Worm (Caenorhabditis elegans) whole organism, L4 larva: Measurements from ENCODE around the gene cwp-3.

Source experiments
- D1046.2 ChIP-seq: fragments of 200-800 bp; sonication (Bioruptor generic); IDR thresholded peaks from 2 replicates; pipeline ENCODE4 v1.3.6; 2022; ENCODE audit warnings: missing genetic modification characterization, missing compliant biosample characterization
- F10B5.3 ChIP-seq: sonication (generic microtip); optimal IDR thresholded peaks from 2 replicates; lab custom pipeline; 2016; ENCODE audit warnings: mild to moderate bottlenecking, missing genetic modification characterization, missing compliant biosample characterization
- R02D3.7 ChIP-seq: fragments of 150-350 bp; sonication (generic microtip); optimal IDR thresholded peaks from 3 replicates; lab custom pipeline; 2014; ENCODE audit warnings: missing biosample characterization, missing genetic modification characterization
- T20F7.1 ChIP-seq: fragments of 200-800 bp; sonication (Bioruptor generic); optimal IDR thresholded peaks from 2 replicates; lab custom pipeline; 2018; ENCODE audit warnings: mild to moderate bottlenecking, missing genetic modification characterization, missing compliant biosample characterization
- Y105C5A.15 ChIP-seq: fragments of 200-800 bp; sonication (Bioruptor generic); IDR thresholded peaks from 2 replicates; pipeline ENCODE4 v1.3.6; 2022; ENCODE audit warnings: missing genetic modification characterization, missing compliant biosample characterization
- Y5F2A.4 ChIP-seq: fragments of 200-800 bp; sonication (Bioruptor generic); optimal IDR thresholded peaks from 2 replicates; lab custom pipeline; 2018; ENCODE audit warnings: mild to moderate bottlenecking, missing genetic modification characterization, missing compliant biosample characterization
- aha-1 ChIP-seq: fragments of 150-350 bp; peaks from one replicate; lab custom pipeline; 2014; ENCODE audit warnings: missing biosample characterization, missing genetic modification characterization
- ama-1 ChIP-seq: fragments of 150-350 bp; optimal IDR thresholded peaks from 2 replicates; lab custom pipeline; 2014; ENCODE audit warnings: inconsistent platforms, mixed read lengths
- ceh-20 ChIP-seq: fragments of 200-800 bp; sonication (Bioruptor generic); IDR thresholded peaks from 2 replicates; pipeline ENCODE4 v1.3.6; 2022; ENCODE audit warnings: missing genetic modification reagents, missing genetic modification characterization, missing compliant biosample characterization
- ceh-32 ChIP-seq: sonication (generic microtip); optimal IDR thresholded peaks from 2 replicates; lab custom pipeline; 2016; ENCODE audit warnings: mild to moderate bottlenecking, missing genetic modification characterization, missing compliant biosample characterization; ENCODE audit not compliant: poor library complexity
- ceh-82 ChIP-seq: sonication (generic microtip); optimal IDR thresholded peaks from 2 replicates; lab custom pipeline; 2017; ENCODE audit warnings: missing biosample characterization, missing genetic modification characterization
- cey-2 ChIP-seq: sonication (generic microtip); optimal IDR thresholded peaks from 3 replicates; lab custom pipeline; 2017; ENCODE audit warnings: missing genetic modification characterization, mild to moderate bottlenecking, missing compliant biosample characterization, antibody characterized with exemption, borderline replicate concordance; ENCODE audit not compliant: insufficient read depth
- dmd-6 ChIP-seq: fragments of 200-800 bp; sonication (Bioruptor generic); IDR thresholded peaks from 2 replicates; pipeline ENCODE4 v1.3.6; 2022; ENCODE audit warnings: missing genetic modification reagents, missing genetic modification characterization, missing compliant biosample characterization
- dpl-1 ChIP-seq: fragments of 150-350 bp; optimal IDR thresholded peaks from 2 replicates; lab custom pipeline; 2014; ENCODE audit warnings: missing biosample characterization, missing genetic modification reagents, missing genetic modification characterization
- fkh-10 ChIP-seq: fragments of 150-350 bp; optimal IDR thresholded peaks from 2 replicates; lab custom pipeline; 2014; ENCODE audit warnings: missing biosample characterization, missing genetic modification reagents, missing genetic modification characterization
- fos-1 ChIP-seq: fragments of 150-350 bp; optimal IDR thresholded peaks from 2 replicates; lab custom pipeline; 2014; ENCODE audit warnings: missing biosample characterization, missing genetic modification characterization
- hlh-11 ChIP-seq: fragments of 200-800 bp; sonication (Bioruptor generic); optimal IDR thresholded peaks from 2 replicates; lab custom pipeline; 2018; ENCODE audit warnings: mild to moderate bottlenecking, missing genetic modification characterization, missing compliant biosample characterization
- hlh-30 ChIP-seq: sonication (generic microtip); optimal IDR thresholded peaks from 2 replicates; lab custom pipeline; 2017; ENCODE audit warnings: antibody characterized with exemption, mild to moderate bottlenecking, missing genetic modification characterization, missing compliant biosample characterization; ENCODE audit not compliant: insufficient read depth
- hmg-1.1 ChIP-seq: fragments of 200-800 bp; sonication (Bioruptor generic); IDR thresholded peaks from 2 replicates; pipeline ENCODE4 v1.3.6; 2022; ENCODE audit warnings: missing genetic modification reagents, missing genetic modification characterization, missing compliant biosample characterization
- jun-1 ChIP-seq: fragments of 150-350 bp; optimal IDR thresholded peaks from 2 replicates; lab custom pipeline; 2014; ENCODE audit warnings: missing biosample characterization, missing genetic modification reagents, missing genetic modification characterization
- lim-7 ChIP-seq: fragments of 200-800 bp; sonication (Bioruptor generic); IDR thresholded peaks from 2 replicates; pipeline ENCODE4 v1.3.6; 2022; ENCODE audit warnings: missing genetic modification characterization, missing compliant biosample characterization
- lin-1 ChIP-seq: fragments of 200-800 bp; sonication (Bioruptor generic); IDR thresholded peaks from 2 replicates; pipeline ENCODE4 v1.3.6; 2022; ENCODE audit warnings: missing genetic modification reagents, missing genetic modification characterization, missing compliant biosample characterization
- lin-38 ChIP-seq: fragments of 200-800 bp; sonication (Bioruptor generic); IDR thresholded peaks from 2 replicates; pipeline ENCODE4 v1.3.6; 2022; ENCODE audit warnings: missing genetic modification reagents, missing genetic modification characterization, missing compliant biosample characterization
- mdt-29 ChIP-seq: fragments of 200-800 bp; sonication (Bioruptor generic); IDR thresholded peaks from 2 replicates; pipeline ENCODE4 v1.3.6; 2022; ENCODE audit warnings: missing genetic modification reagents, missing genetic modification characterization, missing compliant biosample characterization
- mep-1 ChIP-seq: fragments of 150-350 bp; sonication (generic microtip); optimal IDR thresholded peaks from 3 replicates; lab custom pipeline; 2014; ENCODE audit warnings: missing biosample characterization, missing genetic modification characterization
- mxl-2 ChIP-seq: fragments of 200-800 bp; sonication (Bioruptor generic); conservative IDR thresholded peaks from 2 replicates; pipeline ENCODE4 v1.3.6; 2022; ENCODE audit warnings: missing genetic modification reagents, missing genetic modification characterization, missing compliant biosample characterization
- mxl-3 ChIP-seq: fragments of 200-800 bp; sonication (Bioruptor generic); optimal IDR thresholded peaks from 2 replicates; lab custom pipeline; 2018; ENCODE audit warnings: mild to moderate bottlenecking, missing genetic modification characterization, missing compliant biosample characterization
- nhr-111 ChIP-seq: fragments of 200-800 bp; sonication (Bioruptor generic); optimal IDR thresholded peaks from 2 replicates; lab custom pipeline; 2018; ENCODE audit warnings: mild to moderate bottlenecking, missing genetic modification characterization, missing compliant biosample characterization
- nhr-237 ChIP-seq: sonication (generic microtip); optimal IDR thresholded peaks from 2 replicates; lab custom pipeline; 2017; ENCODE audit warnings: missing biosample characterization, missing genetic modification characterization
- nhr-25 ChIP-seq: sonication (generic microtip); optimal IDR thresholded peaks from 2 replicates; lab custom pipeline; 2017; ENCODE audit warnings: missing genetic modification characterization, mild to moderate bottlenecking, missing compliant biosample characterization, antibody characterized with exemption, moderate library complexity, borderline replicate concordance; ENCODE audit not compliant: insufficient read depth
- nhr-41 ChIP-seq: fragments of 200-800 bp; sonication (Bioruptor generic); IDR thresholded peaks from 2 replicates; pipeline ENCODE4 v1.3.6; 2022; ENCODE audit warnings: missing genetic modification reagents, missing genetic modification characterization, missing compliant biosample characterization
- nhr-48 ChIP-seq: sonication (generic microtip); optimal IDR thresholded peaks from 2 replicates; lab custom pipeline; 2016; ENCODE audit warnings: mild to moderate bottlenecking, missing genetic modification characterization, missing compliant biosample characterization
- nhr-77 ChIP-seq: fragments of 150-350 bp; optimal IDR thresholded peaks from 2 replicates; lab custom pipeline; 2014; ENCODE audit warnings: missing biosample characterization, missing genetic modification characterization
- pha-4 ChIP-seq, 2 experiments: fragments of 150-350 bp in 1 of 2; fragments of 200-800 bp in 1 of 2; sonication (Bioruptor generic) in 1 of 2; IDR thresholded peaks in 1 of 2; optimal IDR thresholded peaks in 1 of 2; 2 replicates each; pipeline versions ENCODE4 v1.3.6 to Lab custom; 2014 to 2022; ENCODE audit warnings: missing genetic modification characterization in 2 of 2, missing genetic modification reagents in 2 of 2, missing biosample characterization in 1 of 2, missing compliant biosample characterization in 1 of 2
- rbr-2 ChIP-seq: sonication (generic microtip); optimal IDR thresholded peaks from 2 replicates; lab custom pipeline; 2016; ENCODE audit warnings: missing genotype, missing genetic modification characterization, missing compliant biosample characterization
- saeg-2 ChIP-seq: fragments of 200-800 bp; sonication (Bioruptor generic); IDR thresholded peaks from 2 replicates; pipeline ENCODE4 v1.3.6; 2022; ENCODE audit warnings: missing genetic modification reagents, missing genetic modification characterization, missing compliant biosample characterization
- sdz-12 ChIP-seq: fragments of 200-800 bp; sonication (Bioruptor generic); optimal IDR thresholded peaks from 2 replicates; lab custom pipeline; 2018; ENCODE audit warnings: mild to moderate bottlenecking, missing genetic modification characterization, missing compliant biosample characterization
- snpc-1.2 ChIP-seq: fragments of 200-800 bp; sonication (Bioruptor generic); IDR thresholded peaks from 2 replicates; pipeline ENCODE4 v1.3.6; 2022; ENCODE audit warnings: missing genetic modification reagents, missing genetic modification characterization, missing compliant biosample characterization
- snpc-4 ChIP-seq: fragments of 150-350 bp; optimal IDR thresholded peaks from 2 replicates; lab custom pipeline; 2014; ENCODE audit warnings: missing biosample characterization, missing genetic modification characterization
- unc-39 ChIP-seq: sonication (generic microtip); optimal IDR thresholded peaks from 2 replicates; lab custom pipeline; 2017; ENCODE audit warnings: missing biosample characterization, missing genetic modification characterization
- unc-62 ChIP-seq, 3 experiments: fragments of 150-350 bp in 1 of 3; sonication (generic microtip); optimal IDR thresholded peaks in 2 of 3; peaks in 1 of 3; 1 replicate in 1 of 3; 2 replicates in 2 of 3; lab custom pipeline; 2014 to 2017; ENCODE audit warnings: missing biosample characterization in 3 of 3, missing genetic modification characterization in 3 of 3, missing genetic modification reagents in 3 of 3, missing genotype in 1 of 3
- zag-1 ChIP-seq: fragments of 150-350 bp; optimal IDR thresholded peaks from 2 replicates; lab custom pipeline; 2014; ENCODE audit warnings: missing biosample characterization, missing genetic modification characterization
- zfp-2 ChIP-seq: sonication (generic microtip); optimal IDR thresholded peaks from 2 replicates; lab custom pipeline; 2016; ENCODE audit warnings: mild to moderate bottlenecking, missing genetic modification characterization, missing compliant biosample characterization
- ztf-11 ChIP-seq: fragments of 150-350 bp; optimal IDR thresholded peaks from 2 replicates; lab custom pipeline; 2014; ENCODE audit warnings: missing biosample characterization, missing genetic modification characterization
- ztf-7 ChIP-seq: fragments of 150-350 bp; optimal IDR thresholded peaks from 2 replicates; lab custom pipeline; 2014; ENCODE audit warnings: missing biosample characterization, missing genetic modification characterization

Gene cwp-3

DNA sequence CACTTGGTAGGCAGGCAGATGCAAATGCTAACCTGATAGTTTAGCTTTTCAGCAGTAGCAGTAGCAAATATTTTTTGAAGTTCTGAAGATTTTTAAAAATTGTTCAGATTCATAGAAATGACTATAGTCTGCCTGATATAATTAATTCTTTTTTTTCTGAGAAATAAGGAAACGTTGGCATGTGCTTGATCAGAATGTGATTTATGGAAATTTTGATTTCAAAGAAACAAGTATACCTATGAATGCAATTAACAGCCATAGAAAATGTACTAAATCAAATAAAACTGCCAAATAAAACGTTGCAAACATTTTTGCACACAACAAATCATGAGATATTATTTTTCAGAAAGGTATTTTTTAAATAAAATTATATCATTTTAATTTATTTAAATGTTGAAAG is 28.0 kb downstream of the cwp-3 start:
- TF ChIP-seq aha-1 (tag; lab: Kevin White, UChicago) (no peak), nhr-25 (tag; lab: Kevin White, UChicago) (no peak), hmg-1.1 (GFP tag; lab: Robert Waterston, UW) (no peak), zag-1 (tag; lab: Kevin White, UChicago) (no peak), nhr-237 (tag; lab: Kevin White, UChicago) (no peak), D1046.2 (GFP tag; lab: Robert Waterston, UW) (no peak), pha-4 (GFP tag; IDR thresholded peaks at IDR 0.05; lab: Robert Waterston, UW) (no peak), pha-4 (tag; optimal IDR thresholded peaks at IDR 0.05; lab: Kevin White, UChicago) (no peak), ztf-7 (tag; lab: Kevin White, UChicago) (no peak), Y105C5A.15 (GFP tag; lab: Robert Waterston, UW) (no peak), Y5F2A.4 (GFP tag; lab: Kevin White, UChicago) (no peak), ztf-11 (tag; lab: Kevin White, UChicago) (no peak), snpc-1.2 (no peak), nhr-41 (GFP tag; lab: Robert Waterston, UW) (no peak), hlh-30 (tag; lab: Kevin White, UChicago) (no peak)

DNA sequence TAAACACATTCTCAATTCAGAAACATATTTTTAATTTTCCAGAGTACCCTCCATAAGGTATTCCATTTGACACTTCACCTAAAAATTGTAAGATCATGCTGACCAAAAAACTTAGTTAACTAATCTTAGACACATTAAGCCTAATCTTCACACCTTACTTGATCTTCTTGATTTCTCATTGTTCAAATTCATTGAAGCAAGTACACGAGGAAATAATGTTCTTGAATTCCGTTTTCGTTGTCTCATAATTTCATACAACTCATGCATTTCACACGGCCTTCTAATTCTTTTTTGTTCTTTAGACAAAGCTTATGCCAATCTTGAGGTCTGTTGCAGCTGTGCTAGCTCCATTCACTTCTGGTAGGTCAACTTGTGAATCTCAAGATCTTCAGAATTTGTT is 29.4 kb downstream of the cwp-3 start, which contains the start of gene srd-33:
Gene srd-33, plus strand, starts transcription at position 301 of the 400 bp plus-strand sequence.
- TF ChIP-seq dmd-6 (GFP tag; lab: Robert Waterston, UW) (no peak), mxl-2 (GFP tag; lab: Robert Waterston, UW) (no peak), lin-1 (GFP tag; lab: Robert Waterston, UW) (no peak)

DNA sequence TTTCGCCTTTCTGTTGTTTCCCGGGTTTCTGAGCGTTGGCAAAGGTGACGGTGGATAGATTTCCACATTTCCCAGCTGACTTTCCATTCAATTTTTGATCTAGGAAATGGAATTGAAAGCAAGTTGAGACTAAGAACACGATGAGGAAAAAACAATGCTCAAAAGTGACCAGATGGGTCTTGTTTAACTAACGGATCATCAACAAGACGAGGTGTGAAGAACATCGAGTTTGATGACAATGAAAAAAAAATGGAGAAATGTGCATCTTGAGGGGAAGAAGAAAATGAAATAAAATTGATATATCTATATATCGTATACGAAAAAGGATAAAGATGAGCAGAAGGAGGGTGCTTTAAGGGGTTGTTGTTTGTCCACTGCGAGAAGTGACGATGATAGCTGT is 35.0 kb downstream of the cwp-3 start, which contains the start of gene T19H12.6:
Gene T19H12.6, minus strand, starts transcription at position 101 of the 400 bp plus-strand sequence.
- TF ChIP-seq snpc-4 (tag; lab: Kevin White, UChicago) (no peak), unc-62 (GFP tag; optimal IDR thresholded peaks at IDR 0.05 in 1 of 2; lab: Kevin White, UChicago) (no peak), unc-62 (tag; optimal IDR thresholded peaks at IDR 0.05; lab: Kevin White, UChicago) (no peak), nhr-48 (no peak), cey-2 (no peak), D1046.2 (GFP tag; lab: Robert Waterston, UW) (no peak), ama-1 (lab: Kevin White, UChicago) (no peak), ceh-82 (tag; lab: Kevin White, UChicago) (no peak), zfp-2 (tag; lab: Kevin White, UChicago) (no peak), nhr-111 (no peak), ceh-20 (GFP tag; lab: Robert Waterston, UW) (no peak), F10B5.3 (tag; lab: Kevin White, UChicago) (no peak), lin-38 (GFP tag; lab: Robert Waterston, UW) (no peak), lim-7 (GFP tag; lab: Robert Waterston, UW) (no peak), sdz-12 (GFP tag; lab: Kevin White, UChicago) (no peak), ceh-32 (tag; lab: Kevin White, UChicago) (no peak), R02D3.7 (no peak), zag-1 (tag; lab: Kevin White, UChicago) (no peak), nhr-77 (tag; lab: Kevin White, UChicago) (no peak), saeg-2 (GFP tag; lab: Robert Waterston, UW) (no peak)
- TF ChIP-seq, all 104 proteins: peak for 0

DNA sequence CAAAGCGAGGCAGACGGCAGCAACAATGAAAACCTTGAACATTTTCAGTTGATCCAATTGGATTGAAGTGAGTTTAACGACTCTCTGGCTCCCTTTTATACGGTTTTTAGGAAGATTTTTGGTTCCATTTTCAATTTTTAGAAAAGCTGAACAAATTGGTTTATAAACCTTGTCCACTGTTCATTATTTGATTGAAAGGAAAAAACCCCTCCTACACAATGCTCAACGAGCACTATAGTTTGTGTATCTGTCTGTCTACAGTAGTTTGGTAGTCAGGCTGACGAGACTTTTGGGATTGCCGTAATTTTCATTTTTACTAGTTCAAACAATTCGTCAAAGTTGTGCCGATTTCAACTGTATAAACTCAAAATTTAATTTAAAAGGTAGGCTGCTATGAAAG is 36.6 kb downstream of the cwp-3 start, which contains the start of gene T19H12.15:
Gene T19H12.15, minus strand, starts transcription at position 101 of the 400 bp plus-strand sequence.
- TF ChIP-seq ceh-82 (tag; lab: Kevin White, UChicago) (no peak), hlh-11 (tag; lab: Kevin White, UChicago) (no peak), mep-1 (tag; lab: Kevin White, UChicago) (no peak), fos-1 (tag; lab: Kevin White, UChicago) (no peak), dpl-1 (no peak), Y105C5A.15 (GFP tag; lab: Robert Waterston, UW) (no peak), unc-62 (GFP tag; optimal IDR thresholded peaks at IDR 0.05 in 1 of 2; lab: Kevin White, UChicago) (no peak), unc-62 (tag; optimal IDR thresholded peaks at IDR 0.05; lab: Kevin White, UChicago) (no peak), mxl-3 (GFP tag; lab: Kevin White, UChicago) (no peak), snpc-4 (tag; lab: Kevin White, UChicago) (no peak), mdt-29 (GFP tag; lab: Robert Waterston, UW) (no peak), T20F7.1 (GFP tag; lab: Kevin White, UChicago) (no peak), rbr-2 (tag; lab: Kevin White, UChicago) (no peak), fkh-10 (GFP tag; lab: Kevin White, UChicago) (no peak), jun-1 (tag; lab: Kevin White, UChicago) (no peak), unc-39 (tag; lab: Kevin White, UChicago) (no peak), lin-1 (GFP tag; lab: Robert Waterston, UW) (no peak)
- TF ChIP-seq, all 104 proteins: peak for 0
